Fruit fly (Drosophila melanogaster): ENCODE data around the gene sturkopf.

DNA sequence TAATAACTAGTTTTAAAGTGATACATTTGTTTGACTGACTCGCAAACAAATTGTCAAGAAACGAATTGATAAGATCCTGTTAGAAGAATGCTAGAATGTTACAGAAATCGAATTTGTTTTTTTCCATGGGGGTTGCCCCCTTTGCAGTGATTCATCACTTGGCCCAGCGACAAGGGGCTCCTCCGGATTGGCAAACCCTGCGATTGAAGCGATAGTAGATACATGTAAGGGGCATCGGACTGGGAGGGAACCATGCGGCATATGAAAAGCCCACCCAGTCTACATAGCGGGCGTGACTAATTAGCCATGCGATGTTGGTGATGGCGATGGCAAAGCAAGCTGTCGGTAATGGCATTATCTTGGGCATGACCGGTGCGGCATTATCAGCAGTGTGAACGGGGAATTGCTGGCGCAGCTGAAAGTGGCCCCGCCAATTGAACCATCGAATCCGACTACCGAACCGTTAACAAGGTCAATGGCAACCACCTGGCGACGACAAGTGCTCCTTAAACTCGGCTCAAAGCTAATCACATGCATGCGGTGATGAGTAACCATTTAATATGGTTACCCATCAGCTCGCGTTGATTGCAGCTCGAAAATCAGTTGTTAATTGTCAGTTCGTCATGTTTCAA lies 33.9 kb upstream of the sturkopf start:
- TF ChIP-seq Abd-B (GFP tag; optimal IDR thresholded peaks at IDR 0.05) (no peak), CG2889 (GFP tag; IDR thresholded peaks at IDR 0.05) (no peak), CG6683 (GFP tag; optimal IDR thresholded peaks at IDR 0.05) (no peak), CG34376 (GFP tag; optimal IDR thresholded peaks at IDR 0.05) (no peak), crc (GFP tag; optimal IDR thresholded peaks at IDR 0.05) (no peak), schlank (tag; optimal IDR thresholded peaks at IDR 0.05) (no peak), CG11247 (GFP tag; IDR thresholded peaks at IDR 0.05) (no peak), sob (GFP tag; IDR thresholded peaks at IDR 0.05) (no peak), fd96Cb (tag; optimal IDR thresholded peaks at IDR 0.05) (no peak), MBD-R2 (GFP tag; IDR thresholded peaks at IDR 0.05) (no peak), CG15269 (tag; optimal IDR thresholded peaks at IDR 0.05) (no peak), vvl (GFP tag; IDR thresholded peaks at IDR 0.05) (no peak)

All from whole organism, embryonic.